Fruit fly (Drosophila melanogaster) whole organism, wandering third instar larva: Measurements from ENCODE around the gene CG43318.

ENCODE experiments used
- Abd-B ChIP-seq: fragments of >200 bp; optimal IDR thresholded peaks from 2 replicates; lab custom pipeline; 2017; ENCODE audit warnings: missing biosample characterization, missing genetic modification characterization
- CG32264 ChIP-seq: fragments of 200-800 bp; sonication (Bioruptor generic); optimal IDR thresholded peaks from 2 replicates; lab custom pipeline; 2016; ENCODE audit warnings: missing biosample characterization, missing genetic modification characterization
- CG9705 ChIP-seq: fragments of 200-800 bp; sonication (Bioruptor generic); optimal IDR thresholded peaks from 2 replicates; lab custom pipeline; 2018; ENCODE audit warnings: missing biosample characterization, mild to moderate bottlenecking, missing genetic modification characterization
- CrebA ChIP-seq: fragments of 200-800 bp; sonication (Bioruptor generic); optimal IDR thresholded peaks from 2 replicates; lab custom pipeline; 2016; ENCODE audit warnings: missing biosample characterization, mild to moderate bottlenecking, missing genetic modification characterization, borderline replicate concordance
- Dfd ChIP-seq: fragments of >200 bp; optimal IDR thresholded peaks from 2 replicates; lab custom pipeline; 2017; ENCODE audit warnings: missing biosample characterization, missing genetic modification characterization
- Dif ChIP-seq: fragments of 200-275, 200-300 bp; sonication (Bioruptor generic); optimal IDR thresholded peaks from 2 replicates; lab custom pipeline; 2018; ENCODE audit warnings: missing biosample characterization, missing genetic modification characterization; ENCODE audit not compliant: partially characterized antibody
- GATAd ChIP-seq: sonication (Bioruptor generic); optimal IDR thresholded peaks from 2 replicates; lab custom pipeline; 2016; ENCODE audit warnings: missing biosample characterization, missing genetic modification characterization
- Hnf4 ChIP-seq: fragments of 200-800 bp; sonication (Bioruptor generic); optimal IDR thresholded peaks from 2 replicates; lab custom pipeline; 2016; ENCODE audit warnings: missing biosample characterization, mild to moderate bottlenecking, missing genetic modification characterization
- Hr83 ChIP-seq: fragments of 200-300 bp; sonication (Bioruptor generic); optimal IDR thresholded peaks from 2 replicates; lab custom pipeline; 2016; ENCODE audit warnings: missing biosample characterization, mild to moderate bottlenecking, missing genetic modification characterization, moderate library complexity; ENCODE audit not compliant: poor library complexity, severe bottlenecking
- N ChIP-seq: fragments of >200 bp; optimal IDR thresholded peaks from 2 replicates; lab custom pipeline; 2018; ENCODE audit warnings: missing biosample characterization, missing external identifiers, missing genetic modification characterization
- OdsH ChIP-seq: fragments of 200-800 bp; sonication (Bioruptor generic); optimal IDR thresholded peaks from 2 replicates; lab custom pipeline; 2016; ENCODE audit warnings: missing biosample characterization, mild to moderate bottlenecking, missing genetic modification characterization
- Sp1 ChIP-seq: fragments of 200-800 bp; sonication (Bioruptor generic); optimal IDR thresholded peaks from 3 replicates; lab custom pipeline; 2019; ENCODE audit warnings: missing biosample characterization, mild to moderate bottlenecking, missing genetic modification characterization, moderate library complexity
- Vsx2 ChIP-seq: fragments of 200-300, 225-300 bp; sonication (Bioruptor generic); optimal IDR thresholded peaks from 2 replicates; lab custom pipeline; 2018; ENCODE audit warnings: missing biosample characterization, missing genetic modification characterization; ENCODE audit not compliant: partially characterized antibody
- brk ChIP-seq: fragments of 200-800 bp; sonication (Bioruptor generic); optimal IDR thresholded peaks from 2 replicates; lab custom pipeline; 2016; ENCODE audit warnings: missing biosample characterization, mild to moderate bottlenecking, missing genetic modification characterization
- dmrt93B ChIP-seq: fragments of 200-800 bp; sonication (Bioruptor generic); optimal IDR thresholded peaks from 2 replicates; lab custom pipeline; 2018; ENCODE audit warnings: missing biosample characterization, mild to moderate bottlenecking, missing genetic modification characterization
- ey ChIP-seq: fragments of 200-800 bp; sonication (Bioruptor generic); optimal IDR thresholded peaks from 2 replicates; lab custom pipeline; 2016; ENCODE audit warnings: missing biosample characterization, missing genetic modification characterization
- foxo ChIP-seq, 2 experiments: fragments of 200-800 bp; sonication (Bioruptor generic); optimal IDR thresholded peaks; 2 replicates in 1 of 2; 3 replicates in 1 of 2; lab custom pipeline; 2016 to 2017; ENCODE audit warnings: missing biosample characterization in 2 of 2, missing genetic modification characterization in 2 of 2
- fru ChIP-seq: fragments of 200-800 bp; sonication (Bioruptor generic); optimal IDR thresholded peaks from 3 replicates; lab custom pipeline; 2016; ENCODE audit warnings: missing biosample characterization, mild to moderate bottlenecking, missing genetic modification characterization
- h ChIP-seq: fragments of 200-800 bp; sonication (Bioruptor generic); optimal IDR thresholded peaks from 3 replicates; lab custom pipeline; 2016; ENCODE audit warnings: missing biosample characterization, mild to moderate bottlenecking, missing genetic modification characterization
- jim ChIP-seq: fragments of 175-275, 200-325 bp; sonication (Bioruptor generic); optimal IDR thresholded peaks from 2 replicates; lab custom pipeline; 2016; ENCODE audit warnings: missing biosample characterization, mild to moderate bottlenecking, missing genetic modification characterization
- lola ChIP-seq: fragments of >200 bp; optimal IDR thresholded peaks from 2 replicates; lab custom pipeline; 2017; ENCODE audit warnings: missing biosample characterization, missing genetic modification characterization
- pan ChIP-seq: fragments of >200 bp; optimal IDR thresholded peaks from 2 replicates; lab custom pipeline; 2017
- psq ChIP-seq: fragments of 200-800 bp; sonication (Bioruptor generic); optimal IDR thresholded peaks from 3 replicates; lab custom pipeline; 2017; ENCODE audit warnings: missing biosample characterization, mild to moderate bottlenecking, missing genetic modification characterization, moderate library complexity
- rgr ChIP-seq: fragments of 200-800 bp; sonication (Bioruptor generic); optimal IDR thresholded peaks from 3 replicates; lab custom pipeline; 2016; ENCODE audit warnings: missing biosample characterization, mild to moderate bottlenecking, missing genetic modification characterization
- sage ChIP-seq: fragments of 200-800 bp; sonication (Bioruptor generic); optimal IDR thresholded peaks from 2 replicates; lab custom pipeline; 2016; ENCODE audit warnings: missing biosample characterization, mild to moderate bottlenecking, missing genetic modification characterization
- sv ChIP-seq: fragments of 200-800 bp; sonication (Bioruptor generic); optimal IDR thresholded peaks from 3 replicates; lab custom pipeline; 2016; ENCODE audit warnings: missing biosample characterization, missing genetic modification characterization
- tai ChIP-seq: sonication (Bioruptor generic); optimal IDR thresholded peaks from 2 replicates; lab custom pipeline; 2016; ENCODE audit warnings: missing biosample characterization, missing genetic modification characterization
- usp ChIP-seq: fragments of >200 bp; optimal IDR thresholded peaks from 2 replicates; lab custom pipeline; 2017; ENCODE audit warnings: missing biosample characterization, missing genetic modification characterization

The CG43318 gene

DNA sequence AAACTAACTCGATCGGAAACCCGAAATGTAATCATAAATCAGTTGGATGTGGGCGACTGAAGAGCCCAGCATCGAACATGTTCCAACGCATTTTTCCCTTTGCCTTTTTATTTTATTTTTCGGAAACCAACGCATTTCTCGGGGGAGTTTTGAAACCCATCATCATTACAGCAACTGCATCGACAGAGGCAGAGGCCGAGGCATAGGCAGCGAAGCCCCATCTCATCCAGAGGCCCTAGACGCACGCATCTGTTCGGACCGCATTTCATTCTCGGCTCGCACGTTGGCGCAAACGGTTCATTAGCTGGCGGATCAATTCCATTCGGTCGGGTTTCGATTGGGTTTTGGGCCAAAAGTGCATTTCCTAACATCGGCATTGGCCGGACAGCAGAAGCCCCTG lies 7.7 kb downstream of the CG43318 start, which contains the start of gene CG4576:
Gene CG4576 (plus strand): TSS at position 227 of the 400 bp plus-strand sequence.
- TF ChIP-seq Abd-B (GFP tag; lab: Kevin White, UChicago) (no peak), sv (GFP tag; lab: Kevin White, UChicago) (no peak), CG9705 (GFP tag; lab: Kevin White, UChicago) (no peak), GATAd (GFP tag; lab: Kevin White, UChicago) (no peak), Hnf4 (GFP tag; lab: Kevin White, UChicago) (no peak), pan (lab: Kevin White, UChicago) (no peak), brk (GFP tag; lab: Kevin White, UChicago) (no peak)
- TF ChIP-seq, all 38 proteins: peak for 0

DNA sequence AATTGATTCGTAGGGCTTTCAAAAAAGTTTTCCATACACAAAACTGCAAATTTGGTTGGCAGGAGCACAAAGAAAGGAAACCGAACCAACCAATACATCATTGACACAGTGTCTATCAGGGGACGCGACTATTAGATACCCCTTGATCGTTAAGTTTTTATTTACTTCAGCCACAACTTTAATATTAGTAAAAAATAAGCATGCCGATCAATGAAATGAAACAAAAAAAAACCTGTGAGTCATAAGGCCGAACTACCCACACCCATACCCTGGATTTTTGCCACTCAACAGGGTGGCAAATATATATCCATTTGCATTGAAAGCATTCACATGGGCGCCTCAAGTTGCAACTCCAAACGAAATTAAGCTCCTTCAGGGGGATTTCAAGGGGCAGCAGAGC lies 17.0 kb downstream of the CG43318 start:
- TF ChIP-seq Hnf4 (GFP tag; lab: Kevin White, UChicago) (peak; percentile 7), h (GFP tag; lab: Kevin White, UChicago) (peak; percentile 48), fru (GFP tag; lab: Kevin White, UChicago) (peak; percentile 21), CG32264 (GFP tag; lab: Kevin White, UChicago) (no peak), ey (GFP tag; lab: Kevin White, UChicago) (peak; percentile 7), Dif (GFP tag; lab: Kevin White, UChicago) (no peak), Vsx2 (GFP tag; lab: Kevin White, UChicago) (no peak), usp (no peak), foxo (GFP tag; optimal IDR thresholded peaks at IDR 0.05; lab: Kevin White, UChicago) (peak in 1 of 2 experiments; percentile 43)

DNA sequence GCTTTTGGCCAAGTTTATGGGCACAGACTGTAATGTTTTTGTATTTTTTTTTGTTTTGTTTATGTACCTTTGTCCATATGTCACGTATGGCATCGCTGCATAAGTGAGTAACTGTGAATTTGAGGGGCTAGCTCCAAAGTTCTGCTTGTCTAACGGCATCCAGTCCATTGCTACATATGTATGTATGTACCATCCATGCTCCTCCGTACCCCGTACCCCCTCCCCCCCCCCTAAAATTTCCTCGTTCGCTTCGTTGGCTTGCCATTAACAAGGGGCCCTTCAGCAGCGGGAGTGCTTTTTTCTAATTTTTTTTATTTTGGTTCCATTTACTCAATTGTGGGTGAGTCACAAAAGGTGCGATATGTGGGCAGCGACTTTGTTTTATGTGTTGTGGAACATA lies 19.1 kb downstream of the CG43318 start:
- TF ChIP-seq Dfd: peak; percentile 60
- TF ChIP-seq CG32264 (GFP tag; lab: Kevin White, UChicago): no peak

DNA sequence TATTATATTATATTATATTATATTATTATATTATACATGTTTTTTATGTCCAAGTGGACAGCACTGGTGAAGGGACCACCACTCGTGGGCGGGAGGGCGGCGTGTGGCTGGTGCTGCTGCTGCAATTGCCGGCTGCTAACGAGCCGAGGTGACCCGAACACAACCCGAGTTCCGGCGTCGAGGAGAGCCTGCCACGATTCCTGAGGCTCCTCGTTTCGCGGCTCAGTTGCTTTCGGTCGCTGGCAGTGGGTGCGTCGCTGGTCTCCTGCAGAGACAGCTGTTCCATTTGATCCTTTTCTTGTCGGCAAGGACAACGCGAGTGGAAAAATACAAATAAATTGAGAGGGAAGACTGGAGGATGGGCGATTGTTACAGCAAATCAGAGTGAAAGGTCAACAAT lies 22.9 kb downstream of the CG43318 start:
- TF ChIP-seq OdsH (GFP tag; lab: Kevin White, UChicago) (no peak), fru (GFP tag; lab: Kevin White, UChicago) (no peak), usp (no peak), N (GFP tag; lab: Kevin White, UChicago) (no peak), dmrt93B (GFP tag; lab: Kevin White, UChicago) (no peak), Abd-B (GFP tag; lab: Kevin White, UChicago) (no peak), tai (no peak), Hr83 (GFP tag; lab: Kevin White, UChicago) (no peak)
- TF ChIP-seq, all 38 proteins: peak for 0

dm6 chr3R:15807877-15808381 lies 25.3 kb downstream of the CG43318 start:
- TF ChIP-seq psq (peak; percentile 72), fru (GFP tag; lab: Kevin White, UChicago) (peak; percentile 86), h (GFP tag; lab: Kevin White, UChicago) (no peak), sage (no peak), GATAd (GFP tag; lab: Kevin White, UChicago) (no peak)
- TF ChIP-seq, all 38 proteins: peak for 2

DNA sequence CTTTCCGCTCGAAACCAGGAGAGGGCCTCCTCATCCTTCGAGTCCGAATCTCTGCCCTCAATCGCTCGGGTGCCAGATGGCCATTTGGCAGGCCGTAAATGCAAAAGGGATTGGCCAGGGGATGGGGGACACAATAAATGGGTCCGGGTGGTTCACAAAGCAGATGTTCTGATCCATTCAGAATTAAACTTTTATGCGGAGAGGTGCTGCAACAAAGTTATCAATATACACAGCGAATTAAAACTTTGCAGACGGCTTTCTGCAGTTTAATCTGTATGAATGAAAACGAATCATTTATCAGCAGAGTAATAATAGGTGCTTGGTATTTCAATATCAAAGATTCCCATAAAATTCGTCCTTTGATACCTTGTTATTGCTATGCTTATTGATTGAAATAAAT lies 25.9 kb downstream of the CG43318 start:
- TF ChIP-seq OdsH (GFP tag; lab: Kevin White, UChicago) (no peak), CrebA (no peak), fru (GFP tag; lab: Kevin White, UChicago) (no peak), pan (lab: Kevin White, UChicago) (no peak), Dif (GFP tag; lab: Kevin White, UChicago) (no peak), Sp1 (no peak), jim (no peak), ey (GFP tag; lab: Kevin White, UChicago) (no peak), lola (no peak), tai (no peak), brk (GFP tag; lab: Kevin White, UChicago) (no peak), usp (no peak), dmrt93B (GFP tag; lab: Kevin White, UChicago) (no peak), Dfd (no peak), h (GFP tag; lab: Kevin White, UChicago) (no peak), Hr83 (GFP tag; lab: Kevin White, UChicago) (no peak), rgr (GFP tag; lab: Kevin White, UChicago) (no peak)
